Fruit fly (Drosophila melanogaster) whole organism, adult: ENCODE measurements around the gene CG42709.

ENCODE experiments used
- CG11617 ChIP-seq: fragments of 200-800 bp; sonication (Bioruptor generic); optimal IDR thresholded peaks from 2 replicates; lab custom pipeline; 2017; ENCODE audit warnings: mild to moderate bottlenecking, missing biosample characterization, missing genetic modification reagents, missing genetic modification characterization
- CG1620 ChIP-seq: fragments of 200-800 bp; sonication (Bioruptor generic); optimal IDR thresholded peaks from 2 replicates; lab custom pipeline; 2016; ENCODE audit warnings: missing biosample characterization, missing genetic modification characterization
- cnc ChIP-seq, 2 experiments: fragments of >200 bp; optimal IDR thresholded peaks; 2 replicates each; lab custom pipeline; 2017
- pad ChIP-seq: fragments of 200-800 bp; sonication (Bioruptor generic); optimal IDR thresholded peaks from 3 replicates; lab custom pipeline; 2017; ENCODE audit warnings: missing biosample characterization, missing genetic modification characterization, mild to moderate bottlenecking, moderate library complexity, missing genetic modification reagents

- TF ChIP-seq pad (GFP tag; lab: Kevin White, UChicago) (no peak), CG1620 (GFP tag; lab: Kevin White, UChicago) (no peak), CG11617 (GFP tag; lab: Kevin White, UChicago) (no peak), cnc (optimal IDR thresholded peaks at IDR 0.05; lab: Kevin White, UChicago) (no peak)
These were observed 17.0 kb upstream of the CG42709 start, which contains the start of gene Hip1 for dm6 chr3L:12772740-12773686.
